Worm (Caenorhabditis elegans): ENCODE data around the gene gmps-1.

ce11 chrII:10870698-10871097 is 2.2 kb upstream of the gmps-1 start:
- TF ChIP-seq med-1 (GFP tag; optimal IDR thresholded peaks at IDR 0.05; ENCODE audit: insufficient read depth) (no peak), ztf-29 (GFP tag; IDR thresholded peaks at IDR 0.05) (no peak), tab-1 (GFP tag; IDR thresholded peaks at IDR 0.05) (no peak), klf-2 (GFP tag; conservative IDR thresholded peaks at IDR 0.05) (no peak), T22C8.4 (GFP tag; IDR thresholded peaks at IDR 0.05) (no peak)

All from whole organism, midembryonic.